Fruit fly (Drosophila melanogaster) Kc167 (cell line): ENCODE measurements around the gene CG7044.
A peak's percentile ranks its signal among the peaks of the same experiment; 100 is the strongest.

ENCODE experiments used
- Myc ChIP-seq: fragments of >200 bp; optimal IDR thresholded peaks from 2 replicates; lab custom pipeline; 2017; ENCODE audit warnings: missing external identifiers
- Sin3A ChIP-seq: fragments of >200 bp; optimal IDR thresholded peaks from 2 replicates; lab custom pipeline; 2018; ENCODE audit warnings: missing external identifiers
- h ChIP-seq: fragments of >200 bp; optimal IDR thresholded peaks from 3 replicates; lab custom pipeline; 2018; ENCODE audit warnings: missing external identifiers
- insv ChIP-seq: fragments of >200 bp; optimal IDR thresholded peaks from 3 replicates; lab custom pipeline; 2018; ENCODE audit warnings: missing external identifiers
- psq ChIP-seq: fragments of >200 bp; optimal IDR thresholded peaks from 2 replicates; lab custom pipeline; 2017; ENCODE audit warnings: missing external identifiers
- ttk ChIP-seq: sonication (Bioruptor generic); optimal IDR thresholded peaks from 2 replicates; lab custom pipeline; 2017; ENCODE audit warnings: missing external identifiers

CG7044 gene

dm6 chr3R:21063433-21063832, 38.1 kb downstream of the CG7044 start:
- TF ChIP-seq ttk (lab: Kevin White, UChicago): peak; percentile 59
- no peak for TF ChIP-seq Myc (lab: Kevin White, UChicago)

dm6 chr3R:21060430-21061245, 40.9 kb downstream of the CG7044 start, which contains the start of gene Mvl:
Gene Mvl (minus strand): TSS chr3R:21060800.
- TF ChIP-seq h: no peak
- TF ChIP-seq ttk (lab: Kevin White, UChicago): no peak
- no peak for TF ChIP-seq insv
- no peak for TF ChIP-seq Sin3A (lab: Kevin White, UChicago)
- TF ChIP-seq psq: no peak
- TF ChIP-seq Myc (lab: Kevin White, UChicago): no peak

- no peak for TF ChIP-seq Myc (lab: Kevin White, UChicago)
These were observed 41.8 kb downstream of the CG7044 start for dm6 chr3R:21059486-21060356.

dm6 chr3R:21057519-21057918, 44.0 kb downstream of the CG7044 start:
- TF ChIP-seq insv: no peak
- TF ChIP-seq h: no peak
- TF ChIP-seq Myc (lab: Kevin White, UChicago): no peak
- TF ChIP-seq ttk (lab: Kevin White, UChicago): no peak
- no peak for TF ChIP-seq psq
- TF ChIP-seq Sin3A (lab: Kevin White, UChicago): no peak

dm6 chr3R:21050875-21051274, 50.6 kb downstream of the CG7044 start, which contains the start of gene Jhbp15:
Gene Jhbp15 (minus strand): TSS chr3R:21050975.
- TF ChIP-seq insv (no peak), Sin3A (lab: Kevin White, UChicago) (no peak), Myc (lab: Kevin White, UChicago) (no peak), h (no peak), ttk (lab: Kevin White, UChicago) (no peak), psq (no peak)

- TF ChIP-seq psq: no peak
- TF ChIP-seq Sin3A (lab: Kevin White, UChicago): no peak
- no peak for TF ChIP-seq ttk (lab: Kevin White, UChicago)
- TF ChIP-seq Myc (lab: Kevin White, UChicago): no peak
- TF ChIP-seq h: no peak
- no peak for TF ChIP-seq insv
These were observed 52.8 kb downstream of the CG7044 start, which contains the start of gene CG7079 for dm6 chr3R:21048729-21049128. Gene CG7079 (minus strand): TSS chr3R:21048829.
